Worm (Caenorhabditis elegans) whole organism, L4/young adult: ENCODE data around the gene srj-39.

Experiments
- W03F9.2 ChIP-seq: fragments of 150-350 bp; optimal IDR thresholded peaks from 2 replicates; lab custom pipeline; 2014; ENCODE audit warnings: missing biosample characterization, missing genetic modification characterization
- dao-5 ChIP-seq: sonication (generic microtip); optimal IDR thresholded peaks from 2 replicates; lab custom pipeline; 2016; ENCODE audit warnings: missing genotype, missing genetic modification characterization, moderate library complexity, missing compliant biosample characterization
- him-1 ChIP-seq: sonication (generic microtip); optimal IDR thresholded peaks from 2 replicates; lab custom pipeline; 2016; ENCODE audit warnings: missing genotype, missing genetic modification reagents, missing genetic modification characterization, missing compliant biosample characterization

Gene srj-39

ce11 chrV:4118332-4118731 is 13.9 kb downstream of the srj-39 start, which contains the start of gene T05B4.9:
TSS of gene T05B4.9 (minus strand) at chrV:4118432.
- TF ChIP-seq him-1 (tag; lab: Kevin White, UChicago) (no peak), W03F9.2 (no peak), dao-5 (tag; lab: Kevin White, UChicago) (no peak)

ce11 chrV:4120629-4121028 is 16.2 kb downstream of the srj-39 start, which contains the start of gene T05B4.10:
TSS of gene T05B4.10 (minus strand) at chrV:4120729.
- no peak for TF ChIP-seq dao-5 (tag; lab: Kevin White, UChicago)
- no peak for TF ChIP-seq him-1 (tag; lab: Kevin White, UChicago)
- TF ChIP-seq W03F9.2: no peak

DNA sequence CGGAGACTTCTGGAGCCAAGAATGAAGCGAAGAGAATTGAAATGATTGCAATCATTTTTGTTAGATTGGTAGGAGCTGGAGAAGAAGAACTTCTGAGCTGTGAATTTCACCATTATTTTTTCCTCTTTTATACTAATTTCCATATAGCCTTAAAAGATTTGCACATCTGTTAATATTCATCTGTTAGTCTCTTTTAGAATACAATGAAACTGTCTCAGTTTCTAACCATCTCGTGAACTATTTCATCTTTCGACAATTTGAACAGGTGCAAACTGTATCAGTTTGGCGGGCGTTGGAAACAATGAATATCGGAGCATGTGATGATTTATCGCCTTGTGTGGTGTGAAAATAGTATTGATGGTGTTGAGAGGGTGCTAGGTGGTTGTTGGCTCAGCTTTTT is 18.0 kb downstream of the srj-39 start, which contains the start of gene phat-5:
Gene phat-5, minus strand, starts transcription at position 101 of the 400 bp plus-strand sequence.
- TF ChIP-seq dao-5 (tag; lab: Kevin White, UChicago): no peak
- no peak for TF ChIP-seq W03F9.2
- no peak for TF ChIP-seq him-1 (tag; lab: Kevin White, UChicago)

ce11 chrV:4125552-4126084 is 21.2 kb downstream of the srj-39 start, which contains the start of gene T05B4.12:
TSS of gene T05B4.12 (minus strand) at chrV:4126034.
- TF ChIP-seq W03F9.2 (no peak), dao-5 (tag; lab: Kevin White, UChicago) (no peak), him-1 (tag; lab: Kevin White, UChicago) (no peak)

- TF ChIP-seq W03F9.2 (no peak), dao-5 (tag; lab: Kevin White, UChicago) (no peak), him-1 (tag; lab: Kevin White, UChicago) (no peak)
Measured at ce11 chrV:4127435-4127834, 23.0 kb downstream of the srj-39 start, which contains the start of gene T05B4.13. TSS of gene T05B4.13 (minus strand) at chrV:4127535.

DNA sequence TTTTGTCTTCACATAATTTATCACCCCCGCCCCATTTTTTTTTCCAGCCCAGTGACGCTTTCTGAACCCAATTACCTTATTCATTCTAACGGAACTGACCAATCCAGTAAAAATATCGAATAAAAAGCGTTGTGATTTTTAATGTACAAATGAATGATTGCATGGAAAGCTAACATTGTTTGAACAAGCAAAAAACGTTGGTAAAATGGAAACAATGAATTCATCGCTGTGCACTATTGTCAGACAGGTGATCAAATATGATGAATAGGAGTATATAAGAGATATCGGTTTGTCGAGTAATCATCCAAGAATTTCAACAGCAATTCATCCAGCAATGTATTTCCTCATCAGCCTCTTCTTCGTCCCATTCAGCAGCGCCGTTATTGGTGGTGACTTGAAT is 25.2 kb downstream of the srj-39 start, which contains the start of gene phat-4:
Gene phat-4, plus strand, starts transcription at position 301 of the 400 bp plus-strand sequence.
- TF ChIP-seq dao-5 (tag; lab: Kevin White, UChicago) (no peak), him-1 (tag; lab: Kevin White, UChicago) (no peak), W03F9.2 (no peak)

- TF ChIP-seq him-1 (tag; lab: Kevin White, UChicago) (no peak), W03F9.2 (no peak), dao-5 (tag; lab: Kevin White, UChicago) (no peak)
Measured at ce11 chrV:4131471-4131939, 27.1 kb downstream of the srj-39 start, which contains the start of gene nhr-57. TSS of gene nhr-57 (plus strand) at chrV:4131889.

DNA sequence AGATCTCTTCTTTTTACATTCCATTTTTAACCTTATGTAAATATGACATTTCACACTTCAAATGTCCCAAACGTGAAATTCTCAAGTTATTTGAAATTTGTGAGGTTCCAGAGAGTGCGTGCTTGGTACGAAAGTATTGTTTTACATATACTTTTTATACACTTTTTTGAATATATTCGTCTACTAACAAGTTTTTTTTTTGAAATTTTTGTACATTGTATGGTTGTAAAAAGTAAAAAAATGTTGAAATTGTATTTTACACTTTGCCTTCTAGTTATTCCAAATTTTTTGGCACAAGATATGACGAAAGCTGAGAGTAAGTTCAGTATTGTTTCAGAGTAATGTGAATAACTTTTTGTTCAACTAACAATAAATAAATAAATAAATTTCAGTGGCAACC is 30.3 kb downstream of the srj-39 start, which contains the start of gene lgc-1:
Gene lgc-1, plus strand, starts transcription at position 301 of the 400 bp plus-strand sequence.
- TF ChIP-seq him-1 (tag; lab: Kevin White, UChicago) (no peak), dao-5 (tag; lab: Kevin White, UChicago) (no peak)

ce11 chrV:4138688-4139087 is 34.3 kb downstream of the srj-39 start, which contains the start of gene lgc-29:
TSS of gene lgc-29 (plus strand) at chrV:4138988.
- no peak for TF ChIP-seq W03F9.2
- no peak for TF ChIP-seq dao-5 (tag; lab: Kevin White, UChicago)
- no peak for TF ChIP-seq him-1 (tag; lab: Kevin White, UChicago)

DNA sequence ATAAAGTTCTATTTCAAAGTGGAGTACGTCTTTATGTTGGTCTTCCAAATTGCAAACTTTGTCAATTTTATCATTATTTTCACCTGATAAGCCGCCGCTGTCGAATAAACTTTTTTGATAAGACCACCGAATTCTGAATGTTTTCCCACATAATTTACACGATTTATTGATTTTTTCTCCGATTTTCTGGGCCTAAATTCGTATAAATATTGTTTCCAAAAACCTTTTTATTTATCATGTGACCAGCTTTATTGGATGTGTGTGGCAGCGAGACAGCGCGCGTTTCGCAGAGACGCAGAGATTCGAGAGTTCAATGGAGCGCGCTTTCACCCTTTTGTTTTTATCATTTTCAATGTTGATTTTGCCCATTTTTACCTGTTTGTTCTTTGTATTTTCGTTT is 38.6 kb downstream of the srj-39 start:
- peak; percentile 66 for TF ChIP-seq W03F9.2
- TF ChIP-seq him-1 (tag; lab: Kevin White, UChicago): no peak
- TF ChIP-seq dao-5 (tag; lab: Kevin White, UChicago): no peak

DNA sequence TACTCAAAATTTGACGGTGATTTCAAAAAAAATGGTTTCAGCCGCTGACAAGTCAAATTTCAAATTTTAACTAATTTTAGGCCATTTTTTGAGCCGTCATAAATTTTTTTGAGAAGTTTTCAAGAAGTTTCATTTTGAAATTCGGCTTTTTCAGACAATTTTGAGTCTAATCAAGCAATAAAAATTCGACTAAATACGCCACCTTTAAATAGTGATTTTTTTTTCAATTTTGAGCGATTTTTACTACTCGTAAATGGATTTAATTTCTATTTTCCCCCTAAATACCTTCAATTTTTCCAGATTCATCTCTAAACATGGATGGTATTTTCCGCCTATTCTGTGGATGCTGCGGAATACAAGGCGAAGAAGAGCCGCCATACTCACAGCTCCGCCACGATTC is 39.8 kb downstream of the srj-39 start, which contains the start of gene Y45G5AL.1:
Gene Y45G5AL.1, plus strand, starts transcription at position 301 of the 400 bp plus-strand sequence.
- no peak for TF ChIP-seq W03F9.2
- TF ChIP-seq dao-5 (tag; lab: Kevin White, UChicago): no peak
- no peak for TF ChIP-seq him-1 (tag; lab: Kevin White, UChicago)

DNA sequence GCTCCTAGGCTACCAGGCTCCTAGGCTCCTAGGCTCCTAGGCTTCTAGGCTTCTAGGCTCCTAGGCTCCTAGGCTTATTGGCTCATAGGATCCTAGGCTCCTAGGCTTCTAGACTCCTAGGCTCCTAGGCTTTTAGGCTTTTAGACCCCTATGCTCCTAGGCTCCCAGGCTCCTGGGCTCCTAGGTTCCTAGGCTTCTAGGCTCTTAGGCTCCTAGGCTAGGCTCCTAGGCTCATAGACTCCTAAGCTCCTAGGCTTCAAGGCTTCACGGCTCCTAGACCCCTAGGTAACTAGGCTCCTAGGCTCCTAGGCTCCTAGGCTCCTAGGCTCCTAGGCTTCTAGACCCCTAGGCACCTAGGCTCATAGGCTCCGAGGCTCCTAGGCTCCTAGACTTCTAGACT is 47.0 kb downstream of the srj-39 start:
- TF ChIP-seq him-1 (tag; lab: Kevin White, UChicago) (no peak), W03F9.2 (no peak), dao-5 (tag; lab: Kevin White, UChicago) (no peak)

DNA sequence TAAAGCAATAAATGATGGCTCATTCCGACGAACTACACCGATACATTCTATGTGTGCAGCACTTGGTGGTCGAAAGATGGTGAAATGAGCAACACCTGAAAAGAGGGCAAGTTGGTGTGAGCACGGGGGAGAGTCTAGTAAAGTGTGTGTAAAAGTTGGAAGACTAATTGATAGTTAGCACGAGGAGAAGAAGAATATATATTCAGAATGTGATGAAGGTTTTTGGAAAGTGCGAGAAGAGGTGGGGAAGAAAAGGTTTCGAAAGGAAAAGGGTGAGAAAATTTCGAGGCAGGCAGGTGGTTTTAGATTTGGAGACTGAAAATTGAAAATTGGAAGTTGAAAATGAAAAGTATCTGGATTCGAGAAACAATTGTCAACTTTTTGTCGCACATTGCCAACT is 47.8 kb downstream of the srj-39 start, which contains the start of gene Y45G5AM.6:
Gene Y45G5AM.6, minus strand, starts transcription at position 101 of the 400 bp plus-strand sequence.
- TF ChIP-seq W03F9.2 (no peak), dao-5 (tag; lab: Kevin White, UChicago) (no peak), him-1 (tag; lab: Kevin White, UChicago) (no peak)
